Worm (Caenorhabditis elegans) whole organism, mixed stage, embryonic: Measurements from ENCODE around the gene frm-3.

ENCODE experiments used
- M03D4.4 ChIP-seq: sonication (generic microtip); optimal IDR thresholded peaks from 2 replicates; lab custom pipeline; 2017; ENCODE audit warnings: mild to moderate bottlenecking, missing genetic modification characterization, missing compliant biosample characterization
- ces-1 ChIP-seq: fragments of 150-350 bp; optimal IDR thresholded peaks from 2 replicates; lab custom pipeline; 2014; ENCODE audit warnings: missing biosample characterization, missing genetic modification reagents, missing genetic modification characterization
- nhr-12 ChIP-seq: fragments of 150-350 bp; optimal IDR thresholded peaks from 2 replicates; lab custom pipeline; 2014; ENCODE audit warnings: missing biosample characterization, missing genetic modification characterization
- nhr-28 ChIP-seq: fragments of 150-350 bp; optimal IDR thresholded peaks from 2 replicates; lab custom pipeline; 2014; ENCODE audit warnings: missing biosample characterization, missing genetic modification characterization

DNA sequence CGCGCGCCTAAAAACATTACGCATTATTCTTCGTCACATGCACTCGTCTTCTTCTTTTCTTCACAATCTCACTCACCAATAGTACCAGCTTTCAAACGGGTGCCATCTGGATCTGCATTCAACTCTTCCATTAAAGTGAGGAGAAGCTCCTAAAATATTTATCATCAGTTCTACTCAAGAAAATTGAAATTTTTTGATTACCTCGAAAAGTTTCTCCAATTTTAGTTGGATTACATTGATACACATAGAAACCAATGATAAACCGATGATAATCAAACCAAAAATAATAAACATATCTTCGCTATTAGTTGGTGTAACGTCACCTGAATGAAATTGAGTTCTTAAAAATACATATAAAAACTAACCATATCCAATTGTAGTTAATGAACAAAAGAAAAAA is 52.3 kb downstream of the frm-3 start:
- no peak for TF ChIP-seq nhr-28 (tag; lab: Kevin White, UChicago)
- TF ChIP-seq M03D4.4 (tag; lab: Kevin White, UChicago) = no peak
- TF ChIP-seq ces-1 (GFP tag; lab: Kevin White, UChicago) = no peak
- no peak for TF ChIP-seq nhr-12 (tag; lab: Kevin White, UChicago)
